Fruit fly (Drosophila melanogaster): ENCODE data around the gene CG43739.

Gene CG43739

dm6 chr2L:20935338-20936060 lies 16.8 kb upstream of the CG43739 start:
- TF ChIP-seq CG9948 (tag; optimal IDR thresholded peaks at IDR 0.05) (no peak), CG15710 (tag; optimal IDR thresholded peaks at IDR 0.05) (peak; percentile 31), Ets98B (GFP tag; IDR thresholded peaks at IDR 0.05) (no peak), CG8301 (tag; optimal IDR thresholded peaks at IDR 0.05) (no peak), CG32121 (GFP tag; IDR thresholded peaks at IDR 0.05) (no peak), fd96Ca (GFP tag; IDR thresholded peaks at IDR 0.05) (no peak), Snoo (tag; optimal IDR thresholded peaks at IDR 0.05) (peak; percentile 41), CG4496 (GFP tag; IDR thresholded peaks at IDR 0.05) (no peak), CG13204 (GFP tag; optimal IDR thresholded peaks at IDR 0.05) (no peak), gl (tag; optimal IDR thresholded peaks at IDR 0.05) (no peak), CG34367 (tag; optimal IDR thresholded peaks at IDR 0.05) (peak; percentile 1)

- TF ChIP-seq Ets98B (GFP tag; IDR thresholded peaks at IDR 0.05) (no peak), CG12605 (GFP tag; IDR thresholded peaks at IDR 0.05) (no peak), CG10348 (GFP tag; IDR thresholded peaks at IDR 0.05) (no peak), CG14655 (GFP tag; optimal IDR thresholded peaks at IDR 0.05) (no peak), CG34367 (tag; optimal IDR thresholded peaks at IDR 0.05) (no peak), CG8159 (tag; optimal IDR thresholded peaks at IDR 0.05) (no peak), rn (GFP tag; IDR thresholded peaks at IDR 0.05) (no peak), Pif1A (GFP tag; optimal IDR thresholded peaks at IDR 0.05) (no peak), CG15710 (tag; optimal IDR thresholded peaks at IDR 0.05) (no peak), CG32121 (GFP tag; IDR thresholded peaks at IDR 0.05) (no peak), EcR (GFP tag; optimal IDR thresholded peaks at IDR 0.05) (no peak), CG4496 (GFP tag; IDR thresholded peaks at IDR 0.05) (no peak), CG8301 (tag; optimal IDR thresholded peaks at IDR 0.05) (no peak), D1 (tag; optimal IDR thresholded peaks at IDR 0.05) (no peak), Snoo (tag; optimal IDR thresholded peaks at IDR 0.05) (no peak), CG17806 (tag; optimal IDR thresholded peaks at IDR 0.05) (no peak), CG9948 (tag; optimal IDR thresholded peaks at IDR 0.05) (no peak), Pif1B (GFP tag; optimal IDR thresholded peaks at IDR 0.05) (no peak), CG13204 (GFP tag; optimal IDR thresholded peaks at IDR 0.05) (no peak)
Measured at dm6 chr2L:20934678-20935077, 15.9 kb upstream of the CG43739 start.

dm6 chr2L:20934013-20934412 lies 15.3 kb upstream of the CG43739 start, which contains the start of gene CG9270:
Gene CG9270 (minus strand): TSS chr2L:20934113.
- TF ChIP-seq CG4496 (GFP tag; IDR thresholded peaks at IDR 0.05) (no peak), CG8301 (tag; optimal IDR thresholded peaks at IDR 0.05) (no peak), Pif1A (GFP tag; optimal IDR thresholded peaks at IDR 0.05) (no peak), CG14655 (GFP tag; optimal IDR thresholded peaks at IDR 0.05) (no peak), CG13204 (GFP tag; optimal IDR thresholded peaks at IDR 0.05) (no peak), CG34367 (tag; optimal IDR thresholded peaks at IDR 0.05) (no peak), gl (tag; optimal IDR thresholded peaks at IDR 0.05) (no peak), Snoo (tag; optimal IDR thresholded peaks at IDR 0.05) (no peak), D1 (tag; optimal IDR thresholded peaks at IDR 0.05) (no peak), Ets98B (GFP tag; IDR thresholded peaks at IDR 0.05) (no peak), CG10348 (GFP tag; IDR thresholded peaks at IDR 0.05) (no peak), CG17806 (tag; optimal IDR thresholded peaks at IDR 0.05) (no peak), CG8159 (tag; optimal IDR thresholded peaks at IDR 0.05) (no peak), CG15710 (tag; optimal IDR thresholded peaks at IDR 0.05) (no peak), CG32121 (GFP tag; IDR thresholded peaks at IDR 0.05) (no peak), CG9948 (tag; optimal IDR thresholded peaks at IDR 0.05) (no peak)

dm6 chr2L:20927653-20928052 lies 8.9 kb upstream of the CG43739 start, which contains the start of gene Nthl1:
Gene Nthl1 (minus strand): TSS chr2L:20927860.
- no peak for TF ChIP-seq CG15710 (tag; optimal IDR thresholded peaks at IDR 0.05)
- TF ChIP-seq CG12605 (GFP tag; IDR thresholded peaks at IDR 0.05): no peak
- TF ChIP-seq CG10348 (GFP tag; IDR thresholded peaks at IDR 0.05): no peak
- TF ChIP-seq CG8159 (tag; optimal IDR thresholded peaks at IDR 0.05): no peak
- TF ChIP-seq Ets98B (GFP tag; IDR thresholded peaks at IDR 0.05): no peak
- TF ChIP-seq fd96Ca (GFP tag; IDR thresholded peaks at IDR 0.05): no peak
- no peak for TF ChIP-seq Pif1A (GFP tag; optimal IDR thresholded peaks at IDR 0.05)
- no peak for TF ChIP-seq CG9948 (tag; optimal IDR thresholded peaks at IDR 0.05)
- TF ChIP-seq CG13204 (GFP tag; optimal IDR thresholded peaks at IDR 0.05): no peak
- TF ChIP-seq Snoo (tag; optimal IDR thresholded peaks at IDR 0.05): no peak
- TF ChIP-seq CG34367 (tag; optimal IDR thresholded peaks at IDR 0.05): no peak
- no peak for TF ChIP-seq Pif1B (GFP tag; optimal IDR thresholded peaks at IDR 0.05)
- TF ChIP-seq CG4496 (GFP tag; IDR thresholded peaks at IDR 0.05): no peak
- TF ChIP-seq CG14655 (GFP tag; optimal IDR thresholded peaks at IDR 0.05): no peak
- no peak for TF ChIP-seq CG17806 (tag; optimal IDR thresholded peaks at IDR 0.05)
- TF ChIP-seq CG32121 (GFP tag; IDR thresholded peaks at IDR 0.05): no peak
- no peak for TF ChIP-seq CG8301 (tag; optimal IDR thresholded peaks at IDR 0.05)
- TF ChIP-seq EcR (GFP tag; optimal IDR thresholded peaks at IDR 0.05): no peak
- TF ChIP-seq gl (tag; optimal IDR thresholded peaks at IDR 0.05): no peak

dm6 chr2L:20925975-20926374 lies 7.2 kb upstream of the CG43739 start, which contains the start of gene RPA2:
Gene RPA2 (minus strand): TSS chr2L:20926147.
- TF ChIP-seq CG13204 (GFP tag; optimal IDR thresholded peaks at IDR 0.05): no peak
- no peak for TF ChIP-seq CG10348 (GFP tag; IDR thresholded peaks at IDR 0.05)
- TF ChIP-seq CG34367 (tag; optimal IDR thresholded peaks at IDR 0.05): no peak
- no peak for TF ChIP-seq rn (GFP tag; IDR thresholded peaks at IDR 0.05)
- no peak for TF ChIP-seq D1 (tag; optimal IDR thresholded peaks at IDR 0.05)
- TF ChIP-seq CG14655 (GFP tag; optimal IDR thresholded peaks at IDR 0.05): no peak
- TF ChIP-seq Ets98B (GFP tag; IDR thresholded peaks at IDR 0.05): no peak
- no peak for TF ChIP-seq fd96Ca (GFP tag; IDR thresholded peaks at IDR 0.05)
- TF ChIP-seq CG9948 (tag; optimal IDR thresholded peaks at IDR 0.05): no peak

Data from whole organism, pupa.